Worm (Caenorhabditis elegans) whole organism, late embryonic: Measurements from ENCODE around the gene gem-1.

ENCODE experiments used
- K09A11.1 ChIP-seq: sonication (generic microtip); optimal IDR thresholded peaks from 2 replicates; lab custom pipeline; 2017; ENCODE audit warnings: antibody characterized with exemption, mild to moderate bottlenecking, missing genetic modification characterization, missing compliant biosample characterization; ENCODE audit not compliant: insufficient read depth
- T23F11.4 ChIP-seq: fragments of 200-800 bp; sonication (Bioruptor generic); optimal IDR thresholded peaks from 2 replicates; lab custom pipeline; 2018; ENCODE audit warnings: mild to moderate bottlenecking, missing genetic modification characterization, missing compliant biosample characterization
- Y22D7AL.16 ChIP-seq: sonication (generic microtip); optimal IDR thresholded peaks from 2 replicates; lab custom pipeline; 2016; ENCODE audit warnings: missing genetic modification characterization, missing compliant biosample characterization
- ahr-1 ChIP-seq: sonication (generic microtip); optimal IDR thresholded peaks from 2 replicates; lab custom pipeline; 2016; ENCODE audit warnings: missing genetic modification characterization, missing compliant biosample characterization
- ama-1 ChIP-seq: fragments of 150-350 bp; optimal IDR thresholded peaks from 2 replicates; lab custom pipeline; 2014
- ceh-19 ChIP-seq: fragments of 200-800 bp; sonication (Bioruptor generic); optimal IDR thresholded peaks from 2 replicates; lab custom pipeline; 2018; ENCODE audit warnings: mild to moderate bottlenecking, missing genetic modification characterization, missing compliant biosample characterization
- ceh-22 ChIP-seq: sonication (generic microtip); optimal IDR thresholded peaks from 2 replicates; lab custom pipeline; 2017; ENCODE audit warnings: missing biosample characterization, missing genetic modification characterization
- ceh-30 ChIP-seq: fragments of 150-350 bp; optimal IDR thresholded peaks from 2 replicates; lab custom pipeline; 2014; ENCODE audit warnings: missing biosample characterization, missing genetic modification characterization
- ceh-34 ChIP-seq: sonication (generic microtip); optimal IDR thresholded peaks from 2 replicates; lab custom pipeline; 2016; ENCODE audit warnings: mild to moderate bottlenecking, missing genetic modification characterization, missing compliant biosample characterization
- ceh-48 ChIP-seq: sonication (generic microtip); optimal IDR thresholded peaks from 2 replicates; lab custom pipeline; 2016; ENCODE audit warnings: missing genetic modification characterization, inconsistent platforms, missing compliant biosample characterization
- ceh-6 ChIP-seq: fragments of 200-800 bp; sonication (Bioruptor generic); optimal IDR thresholded peaks from 2 replicates; lab custom pipeline; 2018; ENCODE audit warnings: mild to moderate bottlenecking, missing genetic modification characterization, missing compliant biosample characterization
- che-1 ChIP-seq: sonication (generic microtip); optimal IDR thresholded peaks from 2 replicates; lab custom pipeline; 2016; ENCODE audit warnings: mild to moderate bottlenecking, missing genetic modification characterization, missing compliant biosample characterization
- dve-1 ChIP-seq: sonication (generic microtip); optimal IDR thresholded peaks from 2 replicates; lab custom pipeline; 2017; ENCODE audit warnings: antibody characterized with exemption, mild to moderate bottlenecking, missing genetic modification characterization, missing compliant biosample characterization
- elt-2 ChIP-seq: sonication (generic microtip); optimal IDR thresholded peaks from 2 replicates; lab custom pipeline; 2016; ENCODE audit warnings: missing genetic modification reagents, missing genetic modification characterization, missing compliant biosample characterization
- ets-4 ChIP-seq: sonication (generic microtip); optimal IDR thresholded peaks from 2 replicates; lab custom pipeline; 2016; ENCODE audit warnings: missing genetic modification characterization, missing compliant biosample characterization
- fax-1 ChIP-seq: sonication (generic microtip); optimal IDR thresholded peaks from 2 replicates; lab custom pipeline; 2016; ENCODE audit warnings: missing genotype, missing genetic modification characterization, missing compliant biosample characterization
- fkh-10 ChIP-seq: fragments of 150-350 bp; optimal IDR thresholded peaks from 2 replicates; lab custom pipeline; 2014; ENCODE audit warnings: missing biosample characterization, missing genetic modification reagents, missing genetic modification characterization
- fkh-6 ChIP-seq: sonication (generic microtip); optimal IDR thresholded peaks from 2 replicates; lab custom pipeline; 2016; ENCODE audit warnings: missing genetic modification characterization, missing compliant biosample characterization
- hlh-13 ChIP-seq: fragments of 200-800 bp; sonication (Bioruptor generic); optimal IDR thresholded peaks from 2 replicates; lab custom pipeline; 2018; ENCODE audit warnings: mild to moderate bottlenecking, missing genetic modification characterization, missing compliant biosample characterization
- hlh-15 ChIP-seq: sonication (generic microtip); optimal IDR thresholded peaks from 2 replicates; lab custom pipeline; 2016; ENCODE audit warnings: missing genetic modification characterization, missing compliant biosample characterization
- hlh-6 ChIP-seq: sonication (generic microtip); optimal IDR thresholded peaks from 2 replicates; lab custom pipeline; 2016; ENCODE audit warnings: missing genotype, missing genetic modification characterization, missing compliant biosample characterization
- hlh-8 ChIP-seq: sonication (generic microtip); optimal IDR thresholded peaks from 2 replicates; lab custom pipeline; 2016; ENCODE audit warnings: missing genotype, missing genetic modification characterization, missing compliant biosample characterization
- lin-11 ChIP-seq: fragments of 200-800 bp; sonication (Bioruptor generic); optimal IDR thresholded peaks from 2 replicates; lab custom pipeline; 2018; ENCODE audit warnings: mild to moderate bottlenecking, missing genetic modification characterization, missing compliant biosample characterization
- nfya-1 ChIP-seq: sonication (generic microtip); optimal IDR thresholded peaks from 2 replicates; lab custom pipeline; 2017; ENCODE audit warnings: missing genetic modification characterization, mild to moderate bottlenecking, missing compliant biosample characterization, antibody characterized with exemption, moderate library complexity
- odd-2 ChIP-seq: sonication (generic microtip); optimal IDR thresholded peaks from 2 replicates; lab custom pipeline; 2017; ENCODE audit warnings: antibody characterized with exemption, mild to moderate bottlenecking, missing genetic modification characterization, missing compliant biosample characterization
- pax-1 ChIP-seq: fragments of 150-350 bp; optimal IDR thresholded peaks from 2 replicates; lab custom pipeline; 2014; ENCODE audit warnings: missing biosample characterization, missing genetic modification characterization
- pha-4 ChIP-seq: fragments of 150-350 bp; optimal IDR thresholded peaks from 2 replicates; lab custom pipeline; 2018; ENCODE audit warnings: missing biosample characterization, missing genetic modification reagents, missing genetic modification characterization
- pqm-1 ChIP-seq: sonication (generic microtip); optimal IDR thresholded peaks from 2 replicates; lab custom pipeline; 2016; ENCODE audit warnings: missing genetic modification characterization, missing compliant biosample characterization
- rnt-1 ChIP-seq: sonication (generic microtip); optimal IDR thresholded peaks from 2 replicates; lab custom pipeline; 2016; ENCODE audit warnings: missing genetic modification characterization, missing compliant biosample characterization
- sdc-2 ChIP-seq: sonication (generic microtip); optimal IDR thresholded peaks from 2 replicates; lab custom pipeline; 2016; ENCODE audit warnings: missing genotype, missing genetic modification characterization, missing compliant biosample characterization
- sox-2 ChIP-seq: fragments of 200-800 bp; sonication (Bioruptor generic); IDR thresholded peaks from 2 replicates; pipeline ENCODE4 v1.3.6; 2022; ENCODE audit warnings: missing genetic modification reagents, missing genetic modification characterization, missing compliant biosample characterization
- sox-4 ChIP-seq: sonication (generic microtip); optimal IDR thresholded peaks from 2 replicates; lab custom pipeline; 2017; ENCODE audit warnings: mild to moderate bottlenecking, missing genetic modification characterization, inconsistent platforms, missing compliant biosample characterization
- syd-9 ChIP-seq: sonication (generic microtip); optimal IDR thresholded peaks from 2 replicates; lab custom pipeline; 2016; ENCODE audit warnings: mild to moderate bottlenecking, missing genetic modification characterization, moderate library complexity, missing compliant biosample characterization
- tbx-7 ChIP-seq: sonication (generic microtip); optimal IDR thresholded peaks from 2 replicates; lab custom pipeline; 2016; ENCODE audit warnings: missing genotype, missing genetic modification characterization, missing compliant biosample characterization
- ttx-3 ChIP-seq: sonication (generic microtip); optimal IDR thresholded peaks from 2 replicates; lab custom pipeline; 2016; ENCODE audit warnings: missing genetic modification reagents, missing genetic modification characterization, missing compliant biosample characterization
- unc-3 ChIP-seq, 2 experiments: fragments of 200-800 bp in 1 of 2; sonication (Bioruptor generic) in 1 of 2; sonication (generic microtip) in 1 of 2; conservative IDR thresholded peaks in 1 of 2; optimal IDR thresholded peaks in 1 of 2; 2 replicates each; pipeline versions ENCODE4 v1.3.6 to Lab custom; 2016 to 2022; ENCODE audit warnings: missing compliant biosample characterization in 2 of 2, missing genetic modification characterization in 2 of 2, missing genetic modification reagents in 1 of 2
- unc-42 ChIP-seq: sonication (generic microtip); optimal IDR thresholded peaks from 2 replicates; lab custom pipeline; 2016; ENCODE audit warnings: missing genotype, missing genetic modification characterization, missing compliant biosample characterization

gem-1 gene

DNA sequence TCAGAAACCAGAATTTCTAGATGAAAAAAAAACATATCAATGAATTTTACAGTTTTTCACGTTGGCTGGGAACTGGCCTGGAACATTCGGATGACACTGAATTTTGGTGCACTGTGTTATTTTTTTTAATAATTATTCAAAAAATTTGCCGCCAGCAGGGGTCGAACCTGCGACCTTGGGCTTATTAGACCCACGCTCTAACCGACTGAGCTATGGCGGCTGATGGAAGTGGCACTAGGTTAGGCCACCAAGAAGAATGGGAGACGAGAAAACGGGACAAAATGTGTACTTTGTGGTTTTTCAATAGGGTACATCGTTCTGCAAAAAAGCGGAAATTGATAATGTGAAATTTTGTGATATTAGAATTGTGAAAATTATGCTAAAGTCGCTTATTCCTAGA is 38.2 kb upstream of the gem-1 start (continued):
- peak; percentile 21 for TF ChIP-seq nfya-1 (tag; lab: Kevin White, UChicago)
- no peak for TF ChIP-seq ahr-1
- no peak for TF ChIP-seq hlh-8 (tag; lab: Kevin White, UChicago)
- TF ChIP-seq pax-1 (tag; lab: Kevin White, UChicago) = no peak
- TF ChIP-seq ets-4 = no peak
- no peak for TF ChIP-seq sox-2
- TF ChIP-seq ceh-34 = peak; percentile 26
- no peak for TF ChIP-seq pqm-1 (tag; lab: Kevin White, UChicago)
- TF ChIP-seq syd-9 (tag; lab: Kevin White, UChicago) = no peak
- TF ChIP-seq tbx-7 (tag; lab: Kevin White, UChicago) = no peak
- TF ChIP-seq fax-1 (tag; lab: Kevin White, UChicago) = no peak
- peak; percentile 43 for TF ChIP-seq elt-2
- TF ChIP-seq lin-11 (tag; lab: Kevin White, UChicago) = peak; percentile 32
- TF ChIP-seq ceh-48 (tag; lab: Kevin White, UChicago) = peak; percentile 4
- no peak for TF ChIP-seq ceh-22 (tag; lab: Kevin White, UChicago)
- peak; percentile 61 for TF ChIP-seq che-1 (tag; lab: Kevin White, UChicago)
- TF ChIP-seq pha-4 = no peak
- no peak for TF ChIP-seq hlh-6 (tag; lab: Kevin White, UChicago)
- peak; percentile 65 for TF ChIP-seq dve-1 (tag; lab: Kevin White, UChicago)

ce11 chrX:13412307-13412706 is 35.5 kb upstream of the gem-1 start:
- no peak for TF ChIP-seq ceh-30 (tag; lab: Kevin White, UChicago)
- no peak for TF ChIP-seq elt-2
- TF ChIP-seq nfya-1 (tag; lab: Kevin White, UChicago) = no peak
- no peak for TF ChIP-seq sox-4 (tag; lab: Kevin White, UChicago)
- TF ChIP-seq hlh-15 (tag; lab: Kevin White, UChicago) = no peak
- no peak for TF ChIP-seq ceh-6 (GFP tag; lab: Kevin White, UChicago)
- TF ChIP-seq ttx-3 (tag; lab: Kevin White, UChicago) = no peak
- TF ChIP-seq lin-11 (tag; lab: Kevin White, UChicago) = no peak
- TF ChIP-seq, all 69 proteins: peak for 0

DNA sequence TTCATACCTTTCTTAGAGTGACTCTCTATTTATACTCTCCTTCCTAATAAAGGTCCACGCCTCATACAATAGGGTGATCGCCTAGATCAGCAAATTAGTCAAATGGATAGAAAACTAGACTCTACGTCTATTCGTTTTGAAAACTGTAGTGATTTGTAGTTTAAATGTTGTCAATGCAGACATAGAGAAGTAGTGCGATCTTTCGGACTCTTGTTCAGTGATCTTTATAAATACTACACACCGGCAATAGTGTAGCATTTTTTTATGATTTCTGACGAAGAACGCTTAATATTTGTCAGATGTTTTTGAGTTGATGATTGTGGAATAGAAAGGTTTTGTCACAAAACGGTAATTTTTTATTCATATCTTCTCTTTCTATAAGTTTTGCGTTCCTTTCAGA is 34.5 kb upstream of the gem-1 start:
- no peak for TF ChIP-seq ama-1 (lab: Kevin White, UChicago)
- TF ChIP-seq pha-4 = no peak
- TF ChIP-seq hlh-6 (tag; lab: Kevin White, UChicago) = no peak
- TF ChIP-seq unc-42 (tag; lab: Kevin White, UChicago) = no peak
- TF ChIP-seq ceh-30 (tag; lab: Kevin White, UChicago) = no peak
- no peak for TF ChIP-seq sdc-2 (tag; lab: Kevin White, UChicago)
- TF ChIP-seq sox-4 (tag; lab: Kevin White, UChicago) = no peak
- TF ChIP-seq ttx-3 (tag; lab: Kevin White, UChicago) = no peak
- no peak for TF ChIP-seq unc-3 (GFP tag; conservative IDR thresholded peaks at IDR 0.05; lab: Robert Waterston, UW)
- TF ChIP-seq unc-3 (tag; optimal IDR thresholded peaks at IDR 0.05; lab: Kevin White, UChicago) = no peak

DNA sequence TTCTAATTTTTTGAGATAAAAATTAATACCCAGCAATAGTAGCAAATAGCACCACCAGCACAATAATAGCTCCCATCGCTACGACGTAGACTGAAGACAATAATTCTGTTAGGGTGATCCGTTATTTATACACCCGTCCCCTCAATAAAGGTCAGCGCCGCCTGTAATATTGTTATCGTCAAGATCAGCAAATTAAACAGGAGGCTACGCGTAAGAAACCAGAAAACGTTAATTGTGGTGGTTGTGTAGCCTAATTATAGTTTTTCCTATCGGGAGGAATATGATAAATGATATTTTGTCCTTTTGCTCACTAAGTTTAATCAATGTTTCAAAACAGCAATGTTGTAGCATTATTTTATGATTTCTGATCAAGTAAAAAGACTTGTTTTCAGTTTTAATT is 32.8 kb upstream of the gem-1 start, which contains the start of the genes cyp-13B1 and C29F7.1:
Gene cyp-13B1, minus strand, starts transcription at position 101 of the 400 bp plus-strand sequence.
Gene C29F7.1, plus strand, starts transcription at position 394 of the 400 bp plus-strand sequence.
- TF ChIP-seq rnt-1 (peak; percentile 15), dve-1 (tag; lab: Kevin White, UChicago) (no peak), sox-4 (tag; lab: Kevin White, UChicago) (no peak)

DNA sequence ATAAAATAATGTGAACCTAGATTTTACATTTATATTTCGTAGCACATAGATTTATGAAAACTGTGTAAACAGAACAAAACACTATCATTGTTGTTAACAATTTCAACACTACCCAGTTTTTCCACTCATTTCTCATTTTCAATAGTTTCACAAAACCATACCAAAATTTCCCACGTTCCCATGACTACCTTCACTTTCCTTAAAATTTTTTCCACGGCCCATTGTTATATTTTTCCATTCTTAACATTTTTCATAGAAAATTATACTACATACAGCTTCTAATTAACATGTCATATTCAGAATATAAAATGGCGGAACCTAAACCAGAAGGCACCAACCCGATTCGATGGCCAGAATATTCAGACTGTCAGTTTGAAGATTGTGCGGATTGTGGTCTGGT is 25.0 kb upstream of the gem-1 start, which contains the start of gene F02C12.1:
Gene F02C12.1, plus strand, starts transcription at position 301 of the 400 bp plus-strand sequence.
- TF ChIP-seq hlh-8 (tag; lab: Kevin White, UChicago) (no peak), ceh-19 (GFP tag; lab: Kevin White, UChicago) (no peak), hlh-13 (GFP tag; lab: Kevin White, UChicago) (no peak), K09A11.1 (tag; lab: Kevin White, UChicago) (no peak), T23F11.4 (GFP tag; lab: Kevin White, UChicago) (no peak), fax-1 (tag; lab: Kevin White, UChicago) (no peak), sdc-2 (tag; lab: Kevin White, UChicago) (no peak), ama-1 (lab: Kevin White, UChicago) (no peak), fkh-6 (no peak), hlh-6 (tag; lab: Kevin White, UChicago) (no peak), fkh-10 (GFP tag; lab: Kevin White, UChicago) (no peak), Y22D7AL.16 (tag; lab: Kevin White, UChicago) (no peak), unc-42 (tag; lab: Kevin White, UChicago) (no peak), odd-2 (tag; lab: Kevin White, UChicago) (no peak)
